Worm (Caenorhabditis elegans) whole organism, L4 larva: ENCODE results near the gene rpl-10.

ENCODE experiments used
- F44E2.7 ChIP-seq: fragments of 200-800 bp; sonication (Bioruptor generic); IDR thresholded peaks from 2 replicates; pipeline ENCODE4 v2.1.2; 2022; ENCODE audit warnings: missing genetic modification characterization, missing compliant biosample characterization
- F49E8.2 ChIP-seq: sonication (generic microtip); optimal IDR thresholded peaks from 2 replicates; lab custom pipeline; 2016; ENCODE audit warnings: missing compliant biosample characterization, mild to moderate bottlenecking, missing genetic modification characterization, borderline replicate concordance
- T26A8.4 ChIP-seq: fragments of 200-800 bp; sonication (Bioruptor generic); IDR thresholded peaks from 2 replicates; pipeline ENCODE4 v1.3.6; 2022; ENCODE audit warnings: missing genetic modification characterization, missing compliant biosample characterization
- Y75B8A.6 ChIP-seq: fragments of 200-800 bp; sonication (Bioruptor generic); IDR thresholded peaks from 2 replicates; pipeline ENCODE4 v1.3.6; 2022; ENCODE audit warnings: missing genetic modification reagents, missing genetic modification characterization, missing compliant biosample characterization
- ZK337.2 ChIP-seq: fragments of 200-800 bp; sonication (Bioruptor generic); IDR thresholded peaks from 2 replicates; pipeline ENCODE4 v1.3.6; 2022; ENCODE audit warnings: missing genetic modification reagents, missing genetic modification characterization, missing compliant biosample characterization
- arid-1 ChIP-seq: fragments of 200-800 bp; sonication (Bioruptor generic); conservative IDR thresholded peaks from 2 replicates; pipeline ENCODE4 v1.3.6; 2022; ENCODE audit warnings: missing genetic modification reagents, missing genetic modification characterization, missing compliant biosample characterization
- ceh-32 ChIP-seq: sonication (generic microtip); optimal IDR thresholded peaks from 2 replicates; lab custom pipeline; 2016; ENCODE audit warnings: mild to moderate bottlenecking, missing genetic modification characterization, missing compliant biosample characterization; ENCODE audit not compliant: poor library complexity
- cey-2 ChIP-seq: sonication (generic microtip); optimal IDR thresholded peaks from 3 replicates; lab custom pipeline; 2017; ENCODE audit warnings: missing genetic modification characterization, mild to moderate bottlenecking, missing compliant biosample characterization, antibody characterized with exemption, borderline replicate concordance; ENCODE audit not compliant: insufficient read depth
- ctbp-1 ChIP-seq: fragments of 200-800 bp; sonication (Bioruptor generic); IDR thresholded peaks from 2 replicates; pipeline ENCODE4 v1.3.6; 2022; ENCODE audit warnings: missing genetic modification reagents, missing genetic modification characterization, missing compliant biosample characterization
- dmd-6 ChIP-seq: fragments of 200-800 bp; sonication (Bioruptor generic); IDR thresholded peaks from 2 replicates; pipeline ENCODE4 v1.3.6; 2022; ENCODE audit warnings: missing genetic modification reagents, missing genetic modification characterization, missing compliant biosample characterization
- dpl-1 ChIP-seq: fragments of 150-350 bp; optimal IDR thresholded peaks from 2 replicates; lab custom pipeline; 2014; ENCODE audit warnings: missing biosample characterization, missing genetic modification reagents, missing genetic modification characterization
- dve-1 ChIP-seq: sonication (generic microtip); optimal IDR thresholded peaks from 2 replicates; lab custom pipeline; 2017; ENCODE audit warnings: antibody characterized with exemption, mild to moderate bottlenecking, missing genetic modification characterization, missing compliant biosample characterization; ENCODE audit not compliant: insufficient read depth
- egl-43 ChIP-seq: fragments of 200-800 bp; sonication (Bioruptor generic); IDR thresholded peaks from 2 replicates; pipeline ENCODE4 v1.3.6; 2022; ENCODE audit warnings: missing genetic modification reagents, missing genetic modification characterization, missing compliant biosample characterization
- hlh-30 ChIP-seq: sonication (generic microtip); optimal IDR thresholded peaks from 2 replicates; lab custom pipeline; 2017; ENCODE audit warnings: antibody characterized with exemption, mild to moderate bottlenecking, missing genetic modification characterization, missing compliant biosample characterization; ENCODE audit not compliant: insufficient read depth
- jun-1 ChIP-seq: fragments of 150-350 bp; optimal IDR thresholded peaks from 2 replicates; lab custom pipeline; 2014; ENCODE audit warnings: missing biosample characterization, missing genetic modification reagents, missing genetic modification characterization
- lim-7 ChIP-seq: fragments of 200-800 bp; sonication (Bioruptor generic); IDR thresholded peaks from 2 replicates; pipeline ENCODE4 v1.3.6; 2022; ENCODE audit warnings: missing genetic modification characterization, missing compliant biosample characterization
- lin-1 ChIP-seq: fragments of 200-800 bp; sonication (Bioruptor generic); IDR thresholded peaks from 2 replicates; pipeline ENCODE4 v1.3.6; 2022; ENCODE audit warnings: missing genetic modification reagents, missing genetic modification characterization, missing compliant biosample characterization
- lin-29 ChIP-seq: fragments of 200-800 bp; sonication (Bioruptor generic); IDR thresholded peaks from 2 replicates; pipeline ENCODE4 v1.3.6; 2022; ENCODE audit warnings: missing genetic modification reagents, missing genetic modification characterization, missing compliant biosample characterization
- lin-38 ChIP-seq: fragments of 200-800 bp; sonication (Bioruptor generic); IDR thresholded peaks from 2 replicates; pipeline ENCODE4 v1.3.6; 2022; ENCODE audit warnings: missing genetic modification reagents, missing genetic modification characterization, missing compliant biosample characterization
- lsy-2 ChIP-seq, 2 experiments: fragments of 150-350 bp in 1 of 2; sonication (generic microtip) in 1 of 2; optimal IDR thresholded peaks; 2 replicates each; lab custom pipeline; 2014 to 2017; ENCODE audit warnings: missing biosample characterization in 2 of 2, missing genetic modification characterization in 2 of 2
- madf-5 ChIP-seq, 2 experiments: fragments of 200-800 bp; sonication (Bioruptor generic); IDR thresholded peaks; 2 replicates each; pipeline ENCODE4 v1.3.6; 2022; ENCODE audit warnings: missing compliant biosample characterization in 2 of 2, missing genetic modification characterization in 2 of 2
- mep-1 ChIP-seq: fragments of 150-350 bp; sonication (generic microtip); optimal IDR thresholded peaks from 3 replicates; lab custom pipeline; 2014; ENCODE audit warnings: missing biosample characterization, missing genetic modification characterization
- mes-2 ChIP-seq: sonication (generic microtip); optimal IDR thresholded peaks from 2 replicates; lab custom pipeline; 2016; ENCODE audit warnings: missing genotype, mild to moderate bottlenecking, missing genetic modification characterization, missing compliant biosample characterization; ENCODE audit not compliant: poor library complexity, severe bottlenecking
- nhr-11 ChIP-seq: fragments of 150-350 bp; optimal IDR thresholded peaks from 2 replicates; lab custom pipeline; 2014; ENCODE audit warnings: missing biosample characterization, missing genetic modification characterization
- nhr-237 ChIP-seq: sonication (generic microtip); optimal IDR thresholded peaks from 2 replicates; lab custom pipeline; 2017; ENCODE audit warnings: missing biosample characterization, missing genetic modification characterization
- nhr-28 ChIP-seq: fragments of 150-350 bp; optimal IDR thresholded peaks from 2 replicates; lab custom pipeline; 2014; ENCODE audit warnings: missing biosample characterization, missing genetic modification characterization
- nhr-41 ChIP-seq: fragments of 200-800 bp; sonication (Bioruptor generic); IDR thresholded peaks from 2 replicates; pipeline ENCODE4 v1.3.6; 2022; ENCODE audit warnings: missing genetic modification reagents, missing genetic modification characterization, missing compliant biosample characterization
- nhr-6 ChIP-seq: fragments of 150-350 bp; optimal IDR thresholded peaks from 2 replicates; lab custom pipeline; 2014; ENCODE audit warnings: missing biosample characterization, missing genetic modification characterization
- nhr-76 ChIP-seq: fragments of 150-350 bp; optimal IDR thresholded peaks from 2 replicates; lab custom pipeline; 2014; ENCODE audit warnings: missing biosample characterization, missing genetic modification characterization
- nhr-77 ChIP-seq: fragments of 150-350 bp; optimal IDR thresholded peaks from 2 replicates; lab custom pipeline; 2014; ENCODE audit warnings: missing biosample characterization, missing genetic modification characterization
- pha-4 ChIP-seq, 2 experiments: fragments of 150-350 bp in 1 of 2; fragments of 200-800 bp in 1 of 2; sonication (Bioruptor generic) in 1 of 2; IDR thresholded peaks in 1 of 2; optimal IDR thresholded peaks in 1 of 2; 2 replicates each; pipeline versions ENCODE4 v1.3.6 to Lab custom; 2014 to 2022; ENCODE audit warnings: missing genetic modification characterization in 2 of 2, missing genetic modification reagents in 2 of 2, missing biosample characterization in 1 of 2, missing compliant biosample characterization in 1 of 2
- pqm-1 ChIP-seq: sonication (generic microtip); optimal IDR thresholded peaks from 2 replicates; lab custom pipeline; 2017; ENCODE audit warnings: missing biosample characterization, missing genetic modification characterization
- saeg-2 ChIP-seq: fragments of 200-800 bp; sonication (Bioruptor generic); IDR thresholded peaks from 2 replicates; pipeline ENCODE4 v1.3.6; 2022; ENCODE audit warnings: missing genetic modification reagents, missing genetic modification characterization, missing compliant biosample characterization
- skn-1 ChIP-seq: fragments of 150-350 bp; optimal IDR thresholded peaks from 2 replicates; lab custom pipeline; 2014; ENCODE audit warnings: missing biosample characterization, missing genetic modification characterization
- snpc-4 ChIP-seq: fragments of 150-350 bp; optimal IDR thresholded peaks from 2 replicates; lab custom pipeline; 2014; ENCODE audit warnings: missing biosample characterization, missing genetic modification characterization
- unc-62 ChIP-seq, 3 experiments: fragments of 150-350 bp in 1 of 3; sonication (generic microtip); optimal IDR thresholded peaks in 2 of 3; peaks in 1 of 3; 1 replicate in 1 of 3; 2 replicates in 2 of 3; lab custom pipeline; 2014 to 2017; ENCODE audit warnings: missing biosample characterization in 3 of 3, missing genetic modification characterization in 3 of 3, missing genetic modification reagents in 3 of 3, missing genotype in 1 of 3
- zfp-2 ChIP-seq: sonication (generic microtip); optimal IDR thresholded peaks from 2 replicates; lab custom pipeline; 2016; ENCODE audit warnings: mild to moderate bottlenecking, missing genetic modification characterization, missing compliant biosample characterization
- zfp-3 ChIP-seq: fragments of 200-800 bp; sonication (Bioruptor generic); conservative IDR thresholded peaks from 2 replicates; pipeline ENCODE4 v1.3.6; 2022; ENCODE audit warnings: missing genetic modification reagents, missing genetic modification characterization, missing compliant biosample characterization
- ztf-11 ChIP-seq: fragments of 150-350 bp; optimal IDR thresholded peaks from 2 replicates; lab custom pipeline; 2014; ENCODE audit warnings: missing biosample characterization, missing genetic modification characterization

The rpl-10 gene

DNA sequence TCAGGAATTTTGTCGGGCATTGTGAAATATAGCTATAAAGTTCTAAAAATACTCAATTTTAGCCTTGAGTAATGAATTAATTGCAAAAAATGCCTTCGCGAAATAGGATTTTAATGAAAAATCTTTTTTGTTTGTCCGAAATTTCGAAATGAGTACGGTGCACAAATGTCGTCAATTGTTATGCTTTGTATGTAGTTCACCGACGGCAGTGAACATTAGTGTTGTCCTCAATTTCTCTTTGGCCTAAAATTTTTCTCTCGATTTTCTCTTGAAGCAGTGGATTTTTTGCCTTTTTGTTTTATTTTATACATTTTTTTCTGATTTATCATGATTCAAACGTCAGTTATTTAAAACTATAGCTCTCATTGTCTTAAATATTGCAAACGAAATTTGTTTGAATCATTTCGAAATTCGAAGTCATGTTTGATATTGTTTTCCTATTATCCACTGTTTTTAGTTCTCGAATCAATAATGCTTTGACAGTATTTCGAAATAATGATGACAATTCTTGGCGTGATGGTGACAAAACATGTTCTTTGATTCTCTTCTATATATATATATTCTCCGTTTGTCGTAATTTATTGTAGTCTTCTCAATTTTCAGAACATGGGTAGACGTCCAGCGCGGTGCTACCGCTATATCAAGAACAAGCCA is at the start of gene rpl-10, which contains the start of gene ints-11:
rpl-10 (plus strand) TSS at position 604 of the 654 bp plus-strand sequence.
ints-11 (minus strand) TSS at position 201 of the 654 bp plus-strand sequence.
- TF ChIP-seq Y75B8A.6 (no peak), F49E8.2 (no peak), ctbp-1 (GFP tag; lab: Robert Waterston, UW) (no peak), pqm-1 (no peak), madf-5 (GFP tag; IDR thresholded peaks at IDR 0.05; lab: Robert Waterston, UW) (no peak), nhr-76 (no peak), zfp-2 (tag; lab: Kevin White, UChicago) (no peak), arid-1 (GFP tag; lab: Robert Waterston, UW) (no peak), ZK337.2 (GFP tag; lab: Robert Waterston, UW) (no peak), snpc-4 (tag; lab: Kevin White, UChicago) (no peak), pha-4 (GFP tag; IDR thresholded peaks at IDR 0.05; lab: Robert Waterston, UW) (no peak), pha-4 (tag; optimal IDR thresholded peaks at IDR 0.05; lab: Kevin White, UChicago) (no peak), mep-1 (tag; lab: Kevin White, UChicago) (peak; percentile 25), lsy-2 (tag; optimal IDR thresholded peaks at IDR 0.05; lab: Kevin White, UChicago) (peak in 1 of 2 experiments; percentile 97), nhr-237 (tag; lab: Kevin White, UChicago) (no peak), dpl-1 (GFP tag; lab: Kevin White, UChicago) (peak; percentile 68), dve-1 (peak; percentile 20), nhr-41 (no peak), unc-62 (GFP tag; optimal IDR thresholded peaks at IDR 0.05 in 1 of 2; lab: Kevin White, UChicago) (no peak), unc-62 (tag; optimal IDR thresholded peaks at IDR 0.05; lab: Kevin White, UChicago) (no peak), ztf-11 (tag; lab: Kevin White, UChicago) (no peak), jun-1 (no peak), ceh-32 (tag; lab: Kevin White, UChicago) (no peak), lim-7 (GFP tag; lab: Robert Waterston, UW) (no peak), mes-2 (tag; lab: Kevin White, UChicago) (peak; percentile 69), F44E2.7 (GFP tag; lab: Robert Waterston, UW) (no peak), nhr-77 (tag; lab: Kevin White, UChicago) (no peak), egl-43 (GFP tag; lab: Robert Waterston, UW) (no peak), lin-1 (GFP tag; lab: Robert Waterston, UW) (no peak), nhr-28 (tag; lab: Kevin White, UChicago) (peak; percentile 7), skn-1 (tag; lab: Kevin White, UChicago) (no peak), hlh-30 (tag; lab: Kevin White, UChicago) (peak; percentile 51), lin-38 (peak; percentile 58), nhr-6 (tag; lab: Kevin White, UChicago) (peak; percentile 10), T26A8.4 (GFP tag; lab: Robert Waterston, UW) (no peak), nhr-11 (no peak), lin-29 (GFP tag; lab: Robert Waterston, UW) (no peak), zfp-3 (GFP tag; lab: Robert Waterston, UW) (no peak), dmd-6 (GFP tag; lab: Robert Waterston, UW) (no peak), saeg-2 (GFP tag; lab: Robert Waterston, UW) (no peak)

DNA sequence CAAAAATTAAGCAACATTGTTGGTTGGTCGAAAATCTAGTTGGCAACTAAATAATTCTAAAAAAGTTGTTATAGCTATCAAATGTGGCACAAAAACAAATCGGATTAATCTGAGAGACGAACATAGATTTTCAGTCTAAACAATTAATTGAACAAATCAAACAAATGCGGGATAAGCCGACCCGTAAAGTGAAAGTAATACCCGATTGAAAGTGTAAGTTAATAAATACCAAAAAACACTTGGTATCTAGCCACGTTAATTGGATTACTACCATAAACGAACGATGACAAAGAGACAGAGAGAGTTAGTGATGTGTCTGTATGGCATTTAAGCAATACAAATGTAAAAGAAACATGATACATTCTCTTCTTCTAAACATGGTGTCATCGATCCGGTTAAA is 49.8 kb upstream of the rpl-10 start:
- no peak for TF ChIP-seq ZK337.2 (GFP tag; lab: Robert Waterston, UW)
- TF ChIP-seq nhr-28 (tag; lab: Kevin White, UChicago) = no peak
- no peak for TF ChIP-seq cey-2
- no peak for TF ChIP-seq ctbp-1 (GFP tag; lab: Robert Waterston, UW)
- TF ChIP-seq skn-1 (tag; lab: Kevin White, UChicago) = no peak
